Worm (Caenorhabditis elegans) whole organism, L1 larva: ENCODE data around the gene B0495.7.
A peak's percentile ranks its signal among the peaks of the same experiment; 100 is the strongest.

Experiments used
- C34B4.2 ChIP-seq: sonication (generic microtip); optimal IDR thresholded peaks from 2 replicates; lab custom pipeline; 2017; ENCODE audit warnings: mild to moderate bottlenecking, missing genetic modification characterization, missing compliant biosample characterization
- alr-1 ChIP-seq: fragments of 200-800 bp; sonication (Bioruptor generic); optimal IDR thresholded peaks from 2 replicates; lab custom pipeline; 2018; ENCODE audit warnings: borderline replicate concordance, mild to moderate bottlenecking, missing genetic modification characterization, missing compliant biosample characterization
- ceh-8 ChIP-seq: fragments of 200-800 bp; sonication (Bioruptor generic); optimal IDR thresholded peaks from 2 replicates; lab custom pipeline; 2018; ENCODE audit warnings: mild to moderate bottlenecking, missing genetic modification characterization, moderate library complexity, missing compliant biosample characterization
- ceh-82 ChIP-seq, 3 experiments: fragments of 150-350 bp in 1 of 3; sonication (generic microtip) in 2 of 3; optimal IDR thresholded peaks; 2 replicates each; lab custom pipeline; 2014 to 2017; ENCODE audit warnings: missing biosample characterization in 3 of 3, missing genetic modification characterization in 3 of 3
- ceh-88 ChIP-seq: fragments of 200-800 bp; sonication (Bioruptor generic); IDR thresholded peaks from 2 replicates; pipeline ENCODE4 v1.3.6; 2022; ENCODE audit warnings: missing genetic modification characterization, missing compliant biosample characterization
- ces-1 ChIP-seq: fragments of 150-350 bp; optimal IDR thresholded peaks from 2 replicates; lab custom pipeline; 2014; ENCODE audit warnings: missing biosample characterization, missing genetic modification reagents, missing genetic modification characterization
- dpl-1 ChIP-seq, 3 experiments: fragments of 150-350 bp in 2 of 3; sonication (generic microtip) in 1 of 3; optimal IDR thresholded peaks; 2 replicates each; lab custom pipeline; 2014 to 2017; ENCODE audit warnings: missing biosample characterization in 3 of 3, missing genetic modification characterization in 3 of 3, missing genetic modification reagents in 3 of 3
- efl-1 ChIP-seq, 4 experiments: fragments of 150-350 bp; optimal IDR thresholded peaks in 3 of 4; peaks in 1 of 4; 1 replicate in 1 of 4; 2 replicates in 3 of 4; lab custom pipeline; 2014; ENCODE audit warnings: missing biosample characterization in 2 of 4, missing genetic modification characterization in 2 of 4, missing genetic modification reagents in 2 of 4
- efl-3 ChIP-seq: fragments of 200-800 bp; sonication (Bioruptor generic); optimal IDR thresholded peaks from 2 replicates; lab custom pipeline; 2018; ENCODE audit warnings: mild to moderate bottlenecking, missing genetic modification characterization, missing compliant biosample characterization
- egl-27 ChIP-seq, 2 experiments: fragments of 150-350 bp in 1 of 2; sonication (generic microtip); optimal IDR thresholded peaks; 3 replicates each; lab custom pipeline; 2017 to 2018; ENCODE audit warnings: missing biosample characterization in 2 of 2, missing genetic modification characterization in 2 of 2, missing genetic modification reagents in 2 of 2
- elt-2 ChIP-seq: sonication (generic microtip); optimal IDR thresholded peaks from 2 replicates; lab custom pipeline; 2016; ENCODE audit warnings: missing genetic modification characterization, mild to moderate bottlenecking, inconsistent platforms, missing compliant biosample characterization, missing genetic modification reagents
- elt-3 ChIP-seq, 6 experiments: fragments of 150-350 bp in 1 of 6; sonication (generic microtip); optimal IDR thresholded peaks; 2 replicates each; lab custom pipeline; 2017 to 2018; ENCODE audit warnings: missing biosample characterization in 6 of 6, missing genetic modification characterization in 6 of 6, inconsistent platforms in 1 of 6
- ets-5 ChIP-seq: fragments of 200-800 bp; sonication (Bioruptor generic); IDR thresholded peaks from 2 replicates; pipeline ENCODE4 v1.3.6; 2022; ENCODE audit warnings: missing genetic modification characterization, missing compliant biosample characterization
- fkh-4 ChIP-seq: sonication (generic microtip); optimal IDR thresholded peaks from 2 replicates; lab custom pipeline; 2016; ENCODE audit warnings: missing compliant biosample characterization, missing genetic modification characterization, borderline replicate concordance
- fkh-8 ChIP-seq: sonication (generic microtip); optimal IDR thresholded peaks from 2 replicates; lab custom pipeline; 2016; ENCODE audit warnings: mild to moderate bottlenecking, missing genetic modification characterization, missing compliant biosample characterization
- fos-1 ChIP-seq: fragments of 150-350 bp; optimal IDR thresholded peaks from 2 replicates; lab custom pipeline; 2014; ENCODE audit warnings: missing biosample characterization, missing genetic modification characterization
- isw-1 ChIP-seq: fragments of 200-800 bp; sonication (Bioruptor generic); IDR thresholded peaks from 2 replicates; pipeline ENCODE4 v1.3.6; 2022; ENCODE audit warnings: missing genetic modification characterization, missing compliant biosample characterization
- jun-1 ChIP-seq: fragments of 150-350 bp; optimal IDR thresholded peaks from 2 replicates; lab custom pipeline; 2014; ENCODE audit warnings: missing biosample characterization, missing genetic modification reagents, missing genetic modification characterization
- lin-14 ChIP-seq: fragments of 200-800 bp; sonication (Bioruptor generic); optimal IDR thresholded peaks from 2 replicates; lab custom pipeline; 2018; ENCODE audit warnings: mild to moderate bottlenecking, missing genetic modification characterization, moderate library complexity, missing compliant biosample characterization
- lin-35 ChIP-seq, 2 experiments: fragments of 150-350 bp; optimal IDR thresholded peaks; 2 replicates each; lab custom pipeline; 2014; ENCODE audit warnings: missing biosample characterization in 2 of 2, missing genetic modification characterization in 2 of 2, missing genetic modification reagents in 2 of 2
- lsy-2 ChIP-seq, 2 experiments: fragments of 150-350 bp; optimal IDR thresholded peaks; 2 replicates each; lab custom pipeline; 2014; ENCODE audit warnings: missing biosample characterization in 2 of 2, missing genetic modification characterization in 2 of 2
- mab-9 ChIP-seq: fragments of 200-800 bp; sonication (Bioruptor generic); IDR thresholded peaks from 2 replicates; pipeline ENCODE4 v1.3.6; 2022; ENCODE audit warnings: missing genetic modification reagents, missing genetic modification characterization, missing compliant biosample characterization
- nhr-11 ChIP-seq: fragments of 150-350 bp; optimal IDR thresholded peaks from 2 replicates; lab custom pipeline; 2014; ENCODE audit warnings: missing biosample characterization, missing genetic modification characterization
- nhr-19 ChIP-seq: fragments of 200-800 bp; sonication (Bioruptor generic); conservative IDR thresholded peaks from 2 replicates; pipeline ENCODE4 v1.3.6; 2022; ENCODE audit warnings: missing genetic modification characterization, missing compliant biosample characterization
- nhr-71 ChIP-seq: sonication (generic microtip); optimal IDR thresholded peaks from 2 replicates; lab custom pipeline; 2016; ENCODE audit warnings: mild to moderate bottlenecking, missing genetic modification characterization, moderate library complexity, missing compliant biosample characterization
- nhr-76 ChIP-seq: sonication (generic microtip); optimal IDR thresholded peaks from 2 replicates; lab custom pipeline; 2017; ENCODE audit warnings: missing biosample characterization, missing genetic modification characterization
- nhr-77 ChIP-seq: fragments of 150-350 bp; optimal IDR thresholded peaks from 2 replicates; lab custom pipeline; 2014; ENCODE audit warnings: missing biosample characterization, missing genetic modification characterization
- nhr-85 ChIP-seq: sonication (generic microtip); peaks from one replicate; lab custom pipeline; 2016; ENCODE audit warnings: missing genetic modification characterization, inconsistent platforms, missing compliant biosample characterization
- nhr-90 ChIP-seq: sonication (generic microtip); optimal IDR thresholded peaks from 2 replicates; lab custom pipeline; 2016; ENCODE audit warnings: mild to moderate bottlenecking, missing genetic modification characterization, missing compliant biosample characterization; ENCODE audit not compliant: poor library complexity
- pag-3 ChIP-seq: sonication (generic microtip); optimal IDR thresholded peaks from 2 replicates; lab custom pipeline; 2017; ENCODE audit warnings: missing genetic modification characterization, mild to moderate bottlenecking, missing compliant biosample characterization, antibody characterized with exemption, borderline replicate concordance; ENCODE audit not compliant: insufficient read depth
- pax-3 ChIP-seq: fragments of 200-800 bp; sonication (Bioruptor generic); optimal IDR thresholded peaks from 2 replicates; lab custom pipeline; 2018; ENCODE audit warnings: mild to moderate bottlenecking, missing genetic modification characterization, moderate library complexity, missing compliant biosample characterization
- rnt-1 ChIP-seq: sonication (generic microtip); optimal IDR thresholded peaks from 2 replicates; lab custom pipeline; 2016; ENCODE audit warnings: mild to moderate bottlenecking, missing genetic modification characterization, moderate library complexity, missing compliant biosample characterization
- skn-1 ChIP-seq: fragments of 150-350 bp; optimal IDR thresholded peaks from 2 replicates; lab custom pipeline; 2014; ENCODE audit warnings: missing biosample characterization, missing genetic modification characterization
- snpc-4 ChIP-seq: fragments of 150-350 bp; optimal IDR thresholded peaks from 2 replicates; lab custom pipeline; 2014; ENCODE audit warnings: missing biosample characterization, missing genetic modification characterization
- snu-23 ChIP-seq: sonication (generic microtip); optimal IDR thresholded peaks from 2 replicates; lab custom pipeline; 2016; ENCODE audit warnings: missing genetic modification characterization, missing compliant biosample characterization
- swsn-7 ChIP-seq: sonication (generic microtip); optimal IDR thresholded peaks from 2 replicates; lab custom pipeline; 2016; ENCODE audit warnings: missing genetic modification characterization, missing compliant biosample characterization
- tbx-2 ChIP-seq: sonication (generic microtip); optimal IDR thresholded peaks from 2 replicates; lab custom pipeline; 2016; ENCODE audit warnings: missing genetic modification characterization, missing compliant biosample characterization
- unc-130 ChIP-seq: fragments of 150-350 bp; optimal IDR thresholded peaks from 2 replicates; lab custom pipeline; 2017; ENCODE audit warnings: missing biosample characterization, missing genetic modification characterization, inconsistent platforms
- unc-30 ChIP-seq: sonication (generic microtip); optimal IDR thresholded peaks from 2 replicates; lab custom pipeline; 2017; ENCODE audit warnings: missing biosample characterization, missing genetic modification characterization
- vab-15 ChIP-seq: sonication (generic microtip); optimal IDR thresholded peaks from 2 replicates; lab custom pipeline; 2017; ENCODE audit warnings: missing genotype, mild to moderate bottlenecking, missing genetic modification characterization, missing compliant biosample characterization
- ztf-4 ChIP-seq: fragments of 150-350 bp; optimal IDR thresholded peaks from 2 replicates; lab custom pipeline; 2014; ENCODE audit warnings: missing biosample characterization, missing genetic modification characterization

Gene B0495.7

DNA sequence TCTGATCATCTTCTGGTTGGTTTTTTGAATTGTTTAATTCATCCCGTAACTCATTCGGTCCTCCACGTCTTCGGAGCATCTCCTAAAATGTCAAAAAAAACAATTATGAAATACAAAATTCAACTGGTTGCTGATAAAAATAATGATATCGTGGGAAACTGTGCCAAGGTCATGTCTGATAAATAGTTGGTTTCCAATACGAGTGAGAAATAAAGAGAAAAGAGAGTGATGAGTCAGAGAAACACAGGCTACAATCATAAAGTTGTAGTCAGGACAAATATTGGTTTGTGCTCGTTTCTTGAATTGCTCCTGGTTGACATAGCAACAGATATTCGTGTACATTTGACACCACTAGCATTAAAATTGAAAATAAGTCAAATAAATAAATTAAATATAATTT is at the start of gene B0495.7:
B0495.7 (minus strand) TSS at position 82 of the 400 bp plus-strand sequence.
- TF ChIP-seq efl-1 (optimal IDR thresholded peaks at IDR 0.05; lab: Kevin White, UChicago) (no peak), efl-1 (GFP tag; optimal IDR thresholded peaks at IDR 0.05 in 1 of 2; lab: Kevin White, UChicago) (peak in 1 of 2 experiments; percentile 56), vab-15 (tag; lab: Kevin White, UChicago) (no peak), elt-2 (tag; lab: Kevin White, UChicago) (peak; percentile 17)

DNA sequence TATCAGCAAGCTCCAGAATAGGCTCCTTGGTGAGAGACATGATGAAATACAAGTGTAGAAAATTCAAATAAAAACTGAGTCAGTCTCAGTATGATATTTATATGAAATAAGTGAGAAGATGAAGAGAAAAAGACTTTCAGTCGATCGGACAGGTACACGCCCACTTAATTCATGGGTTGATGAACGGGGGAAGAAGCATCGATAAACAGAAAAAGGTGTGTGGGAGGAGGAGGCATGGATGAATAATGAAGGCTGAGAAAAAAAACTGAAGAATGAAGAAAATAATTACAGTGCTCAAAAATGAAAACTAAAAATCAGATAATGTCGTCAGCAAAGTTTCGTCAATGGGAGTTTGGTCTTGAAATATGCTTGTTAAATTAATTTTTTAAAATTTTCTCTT is 48.5 kb upstream of the B0495.7 start, which contains the start of gene trx-1:
trx-1 (minus strand) TSS at position 101 of the 400 bp plus-strand sequence.
- TF ChIP-seq ceh-88 (GFP tag; lab: Robert Waterston, UW), result no peak
- TF ChIP-seq pag-3 (tag; lab: Kevin White, UChicago), result no peak
- TF ChIP-seq snpc-4 (tag; lab: Kevin White, UChicago), result no peak
- TF ChIP-seq ces-1, result no peak
- no peak for TF ChIP-seq nhr-85 (tag; lab: Kevin White, UChicago)
- no peak for TF ChIP-seq dpl-1 (GFP tag; optimal IDR thresholded peaks at IDR 0.05; lab: Kevin White, UChicago)
- no peak for TF ChIP-seq fkh-4 (tag; lab: Kevin White, UChicago)
- no peak for TF ChIP-seq elt-3 (tag; optimal IDR thresholded peaks at IDR 0.05; lab: Kevin White, UChicago)
- no peak for TF ChIP-seq ets-5 (GFP tag; lab: Robert Waterston, UW)
- no peak for TF ChIP-seq nhr-90 (tag; lab: Kevin White, UChicago)
- TF ChIP-seq lin-35 (GFP tag; optimal IDR thresholded peaks at IDR 0.05; lab: Kevin White, UChicago), result no peak
- TF ChIP-seq fkh-8 (tag; lab: Kevin White, UChicago), result no peak

- TF ChIP-seq jun-1 (tag; lab: Kevin White, UChicago) (no peak), ztf-4 (tag; lab: Kevin White, UChicago) (no peak), dpl-1 (GFP tag; optimal IDR thresholded peaks at IDR 0.05; lab: Kevin White, UChicago) (no peak), nhr-19 (GFP tag; lab: Robert Waterston, UW) (no peak), fos-1 (tag; lab: Kevin White, UChicago) (no peak)
These were observed 31.7 kb upstream of the B0495.7 start for ce11 chrII:7736725-7737124.

- no peak for TF ChIP-seq dpl-1 (GFP tag; optimal IDR thresholded peaks at IDR 0.05; lab: Kevin White, UChicago)
- no peak for TF ChIP-seq nhr-77 (tag; lab: Kevin White, UChicago)
- no peak for TF ChIP-seq nhr-11 (tag; lab: Kevin White, UChicago)
- no peak for TF ChIP-seq pag-3 (tag; lab: Kevin White, UChicago)
- no peak for TF ChIP-seq ceh-8
- TF ChIP-seq snpc-4 (tag; lab: Kevin White, UChicago), result no peak
- TF ChIP-seq snu-23 (GFP tag; lab: Kevin White, UChicago), result no peak
These were observed 19.6 kb upstream of the B0495.7 start, which contains the start of gene cpna-2 for ce11 chrII:7724603-7725002. cpna-2 (plus strand) TSS chrII:7724903.

DNA sequence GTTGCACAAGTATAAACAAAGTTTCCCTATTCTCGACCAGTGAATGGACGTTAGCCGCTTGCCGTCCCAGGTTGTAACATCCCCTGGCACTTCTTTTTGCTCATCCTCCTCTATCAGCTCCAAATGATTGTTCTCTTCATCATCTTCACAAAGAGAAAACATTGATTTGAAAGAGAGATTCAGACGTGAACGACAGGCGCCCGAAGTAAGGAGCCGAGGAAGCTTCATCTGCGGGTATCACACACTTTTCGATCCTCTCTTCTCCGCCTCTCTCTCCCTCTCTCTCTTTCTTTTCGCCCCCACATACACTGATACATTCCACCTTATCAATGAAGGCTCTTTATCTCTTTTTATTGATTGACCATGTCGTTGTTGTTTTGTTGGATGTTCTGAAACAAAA is 17.8 kb upstream of the B0495.7 start:
- TF ChIP-seq nhr-90 (tag; lab: Kevin White, UChicago), result no peak
- no peak for TF ChIP-seq alr-1 (tag; lab: Kevin White, UChicago)
- no peak for TF ChIP-seq tbx-2 (tag; lab: Kevin White, UChicago)
- TF ChIP-seq ces-1, result no peak
- peak; percentile 46 for TF ChIP-seq nhr-71
- no peak for TF ChIP-seq unc-30 (tag; lab: Kevin White, UChicago)
- TF ChIP-seq unc-130 (tag; lab: Kevin White, UChicago), result peak; percentile 23
- no peak for TF ChIP-seq nhr-76 (tag; lab: Kevin White, UChicago)
- TF ChIP-seq isw-1 (GFP tag; lab: Robert Waterston, UW), result no peak
- TF ChIP-seq rnt-1 (tag; lab: Kevin White, UChicago), result peak; percentile 53
- no peak for TF ChIP-seq jun-1 (tag; lab: Kevin White, UChicago)
- TF ChIP-seq lsy-2 (tag; optimal IDR thresholded peaks at IDR 0.05; lab: Kevin White, UChicago), result peak in 1 of 2 experiments; percentile 28
- no peak for TF ChIP-seq egl-27 (tag; optimal IDR thresholded peaks at IDR 0.05; lab: Kevin White, UChicago)
- TF ChIP-seq snpc-4 (tag; lab: Kevin White, UChicago), result no peak
- no peak for TF ChIP-seq mab-9 (GFP tag; lab: Robert Waterston, UW)
- no peak for TF ChIP-seq pax-3 (tag; lab: Kevin White, UChicago)
- no peak for TF ChIP-seq swsn-7
- peak; percentile 13 for TF ChIP-seq snu-23 (GFP tag; lab: Kevin White, UChicago)
- TF ChIP-seq nhr-11 (tag; lab: Kevin White, UChicago), result no peak
- TF ChIP-seq skn-1 (tag; lab: Kevin White, UChicago), result no peak
- TF ChIP-seq C34B4.2 (tag; lab: Kevin White, UChicago), result no peak
- no peak for TF ChIP-seq ceh-82 (tag; optimal IDR thresholded peaks at IDR 0.05; lab: Kevin White, UChicago)
- no peak for TF ChIP-seq efl-3 (GFP tag; lab: Kevin White, UChicago)
- peak; percentile 69 for TF ChIP-seq lin-14
